Worm (Caenorhabditis elegans): ENCODE measurements around the gene F13E9.16.

DNA sequence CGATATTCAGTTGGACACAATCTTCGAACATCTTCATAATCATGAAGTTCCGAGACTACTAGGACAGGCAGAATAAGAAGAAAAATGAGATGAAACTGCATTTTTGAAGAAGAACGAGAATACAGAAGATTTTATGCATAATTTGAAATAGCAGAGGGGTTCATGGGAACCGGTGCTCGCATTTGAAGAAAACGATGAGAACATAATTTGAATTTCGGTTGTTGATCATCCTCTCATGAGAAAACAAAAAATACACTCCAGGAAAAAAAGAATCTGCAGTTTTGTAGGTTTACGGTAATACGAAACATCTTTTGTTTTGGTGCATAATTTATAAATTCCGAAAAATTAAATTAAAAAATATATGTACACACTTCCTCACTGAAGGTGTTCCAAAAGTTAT, 1.3 kb downstream of the F13E9.16 start, which contains the start of gene srlf-11:
- TF ChIP-seq dpl-1 (GFP tag; optimal IDR thresholded peaks at IDR 0.05) (no peak), unc-30 (tag; optimal IDR thresholded peaks at IDR 0.05) (no peak), unc-62 (GFP tag; optimal IDR thresholded peaks at IDR 0.05) (no peak), aly-2 (tag; optimal IDR thresholded peaks at IDR 0.05) (no peak), lsy-2 (tag; optimal IDR thresholded peaks at IDR 0.05) (no peak), aha-1 (tag; optimal IDR thresholded peaks at IDR 0.05) (no peak), ceh-88 (GFP tag; IDR thresholded peaks at IDR 0.05) (no peak), rnt-1 (tag; optimal IDR thresholded peaks at IDR 0.05) (no peak)

All from whole organism, L1 larva.